Worm (Caenorhabditis elegans): ENCODE results near the gene C23F12.3.

DNA sequence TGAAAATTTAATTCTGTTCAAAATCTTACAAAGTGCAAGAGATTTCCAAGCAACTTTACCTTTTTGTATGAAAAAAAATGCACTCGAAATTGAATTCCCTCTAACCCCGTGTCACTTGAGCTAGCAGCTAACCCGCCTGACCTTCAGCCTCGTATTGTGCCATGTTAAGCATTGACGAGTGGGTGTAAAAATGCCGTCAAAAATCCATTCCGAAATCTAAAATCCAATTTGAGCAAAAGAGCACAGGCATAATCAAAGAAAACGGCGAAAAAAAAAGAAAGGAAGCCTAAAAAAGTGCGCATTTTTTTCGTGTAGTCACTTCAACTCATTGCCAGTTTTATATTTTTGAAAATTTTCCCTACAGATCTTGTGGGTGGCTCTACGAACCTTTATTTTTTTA, 26.9 kb upstream of the C23F12.3 start, which contains the start of gene pkc-2:
- no peak for TF ChIP-seq klf-2 (GFP tag; conservative IDR thresholded peaks at IDR 0.05)
- no peak for TF ChIP-seq med-1 (GFP tag; optimal IDR thresholded peaks at IDR 0.05; ENCODE audit: insufficient read depth)
- no peak for TF ChIP-seq T22C8.4 (GFP tag; IDR thresholded peaks at IDR 0.05)
